Fruit fly (Drosophila melanogaster) whole organism, embryonic: ENCODE measurements around the gene RhoGAP19D.

Experiments used
- Ada2b ChIP-seq: fragments of 200-800 bp; sonication (Bioruptor generic); IDR thresholded peaks from 2 replicates; pipeline ENCODE4 v1.3.6; 2022; ENCODE audit warnings: missing biosample characterization, missing genetic modification characterization
- Adf1 ChIP-seq: fragments of 200-800 bp; sonication (Bioruptor generic); IDR thresholded peaks from 2 replicates; pipeline ENCODE4 v1.3.6; 2022; ENCODE audit warnings: missing biosample characterization, missing genetic modification characterization
- Bgb ChIP-seq: fragments of 200-800 bp; sonication (Bioruptor generic); IDR thresholded peaks from 2 replicates; pipeline ENCODE4 v1.3.6; 2022; ENCODE audit warnings: missing biosample characterization, missing genetic modification characterization; ENCODE audit not compliant: partially characterized antibody
- C15 ChIP-seq: fragments of 200-800 bp; sonication (Bioruptor generic); IDR thresholded peaks from 3 replicates; pipeline ENCODE4 v1.3.6; 2022; ENCODE audit warnings: missing biosample characterization, missing genetic modification characterization
- CG10209 ChIP-seq: fragments of 200-800 bp; sonication (Bioruptor generic); optimal IDR thresholded peaks from 3 replicates; lab custom pipeline; 2017; ENCODE audit warnings: missing biosample characterization, mild to moderate bottlenecking, missing genetic modification characterization, missing genetic modification reagents
- CG1024 ChIP-seq: fragments of 200-800 bp; sonication (Bioruptor generic); IDR thresholded peaks from 2 replicates; pipeline ENCODE4 v1.3.6; 2022; ENCODE audit warnings: missing biosample characterization, missing genetic modification characterization
- CG11085 ChIP-seq: fragments of 200-800 bp; sonication (Bioruptor generic); IDR thresholded peaks from 2 replicates; pipeline ENCODE4 v1.3.6; 2022; ENCODE audit warnings: missing biosample characterization, missing genetic modification characterization
- CG11398 ChIP-seq: fragments of 200-800 bp; sonication (Bioruptor generic); optimal IDR thresholded peaks from 2 replicates; lab custom pipeline; 2016; ENCODE audit warnings: missing biosample characterization, missing genetic modification characterization
- CG1233 ChIP-seq: fragments of 200-800 bp; sonication (Bioruptor generic); optimal IDR thresholded peaks from 4 replicates; lab custom pipeline; 2018; ENCODE audit warnings: missing biosample characterization, mild to moderate bottlenecking, missing genetic modification characterization
- CG13287 ChIP-seq: fragments of 200-800 bp; sonication (Bioruptor generic); IDR thresholded peaks from 2 replicates; pipeline ENCODE4 v1.3.6; 2022; ENCODE audit warnings: missing biosample characterization, missing genetic modification characterization; ENCODE audit not compliant: partially characterized antibody
- CG14050 ChIP-seq: fragments of 200-800 bp; sonication (Bioruptor generic); IDR thresholded peaks from 3 replicates; pipeline ENCODE4 v1.3.6; 2022; ENCODE audit warnings: missing biosample characterization, missing genetic modification characterization
- CG14441 ChIP-seq: fragments of 200-800 bp; sonication (Bioruptor generic); IDR thresholded peaks from 2 replicates; pipeline ENCODE4 v1.3.6; 2022; ENCODE audit warnings: missing biosample characterization, missing genetic modification characterization
- CG2712 ChIP-seq: fragments of 200-800 bp; optimal IDR thresholded peaks from 3 replicates; lab custom pipeline; 2019; ENCODE audit warnings: missing biosample characterization, mild to moderate bottlenecking, missing genetic modification characterization, moderate library complexity
- CG31224 ChIP-seq: fragments of 200-800 bp; sonication (Bioruptor generic); IDR thresholded peaks from 2 replicates; pipeline ENCODE4 v1.3.6; 2022; ENCODE audit warnings: missing biosample characterization, missing genetic modification characterization
- CG31365 ChIP-seq: fragments of 200-800 bp; sonication (Bioruptor generic); optimal IDR thresholded peaks from 2 replicates; lab custom pipeline; 2018; ENCODE audit warnings: missing biosample characterization, mild to moderate bottlenecking, missing genetic modification characterization
- CG3281 ChIP-seq: fragments of 200-800 bp; sonication (Bioruptor generic); optimal IDR thresholded peaks from 3 replicates; lab custom pipeline; 2017; ENCODE audit warnings: missing biosample characterization, mild to moderate bottlenecking, missing genetic modification characterization
- CG3407 ChIP-seq: fragments of 200-800 bp; sonication (Bioruptor generic); optimal IDR thresholded peaks from 2 replicates; lab custom pipeline; 2018; ENCODE audit warnings: missing biosample characterization, mild to moderate bottlenecking, missing genetic modification characterization
- CG4617 ChIP-seq: fragments of 200-800 bp; sonication (Bioruptor generic); optimal IDR thresholded peaks from 3 replicates; lab custom pipeline; 2016; ENCODE audit warnings: missing biosample characterization, missing genetic modification characterization, borderline replicate concordance
- CG4707 ChIP-seq: fragments of 200-800 bp; sonication (Bioruptor generic); optimal IDR thresholded peaks from 2 replicates; lab custom pipeline; 2018; ENCODE audit warnings: missing biosample characterization, mild to moderate bottlenecking, missing genetic modification characterization, moderate library complexity
- CG4854 ChIP-seq: fragments of 200-800 bp; sonication (Bioruptor generic); optimal IDR thresholded peaks from 2 replicates; lab custom pipeline; 2016; ENCODE audit warnings: missing biosample characterization, missing genetic modification characterization, inconsistent platforms
- CG8290 ChIP-seq, 3 experiments: fragments of 200-800 bp; sonication (Bioruptor generic); optimal IDR thresholded peaks; 2 replicates each; lab custom pipeline; 2016 to 2019; ENCODE audit warnings: missing biosample characterization in 3 of 3, missing genetic modification characterization in 3 of 3, mild to moderate bottlenecking in 2 of 3, moderate library complexity in 1 of 3
- CG8765 ChIP-seq: fragments of 200-800 bp; sonication (Bioruptor generic); IDR thresholded peaks from 2 replicates; pipeline ENCODE4 v1.3.6; 2022; ENCODE audit warnings: missing biosample characterization, missing genetic modification characterization
- Dad ChIP-seq: fragments of 200-800 bp; sonication (Bioruptor generic); optimal IDR thresholded peaks from 3 replicates; lab custom pipeline; 2016; ENCODE audit warnings: missing biosample characterization, missing genetic modification characterization
- Deaf1 ChIP-seq: fragments of 200-800 bp; optimal IDR thresholded peaks from 3 replicates; lab custom pipeline; 2019; ENCODE audit warnings: missing biosample characterization, mild to moderate bottlenecking, missing genetic modification characterization, moderate library complexity
- Doc2 ChIP-seq: fragments of 200-800 bp; sonication (Bioruptor generic); IDR thresholded peaks from 2 replicates; pipeline ENCODE4 v1.3.6; 2022; ENCODE audit warnings: missing biosample characterization, missing genetic modification characterization
- Fer1 ChIP-seq: fragments of 200-800 bp; sonication (Bioruptor generic); optimal IDR thresholded peaks from 2 replicates; lab custom pipeline; 2017; ENCODE audit warnings: missing biosample characterization, mild to moderate bottlenecking, missing genetic modification characterization
- NC2α ChIP-seq: fragments of 200-800 bp; sonication (Bioruptor generic); optimal IDR thresholded peaks from 2 replicates; lab custom pipeline; 2016; ENCODE audit warnings: missing biosample characterization, missing genetic modification characterization
- NC2β ChIP-seq: fragments of 200-800 bp; sonication (Bioruptor generic); optimal IDR thresholded peaks from 2 replicates; lab custom pipeline; 2016; ENCODE audit warnings: missing biosample characterization, missing genetic modification characterization
- Nf-YB ChIP-seq: fragments of 200-800 bp; sonication (Bioruptor generic); optimal IDR thresholded peaks from 3 replicates; lab custom pipeline; 2019; ENCODE audit warnings: missing biosample characterization, mild to moderate bottlenecking, missing genetic modification characterization, moderate library complexity
- Nf-YC ChIP-seq: fragments of 200-800 bp; optimal IDR thresholded peaks from 3 replicates; lab custom pipeline; 2019; ENCODE audit warnings: missing biosample characterization, mild to moderate bottlenecking, missing genetic modification characterization, moderate library complexity
- Taf1 ChIP-seq: fragments of 200-800 bp; sonication (Bioruptor generic); IDR thresholded peaks from 2 replicates; pipeline ENCODE4 v1.3.6; 2022; ENCODE audit warnings: missing biosample characterization, missing genetic modification characterization
- bsh ChIP-seq, 2 experiments: fragments of 200-800 bp; sonication (Bioruptor generic); optimal IDR thresholded peaks; 2 replicates each; lab custom pipeline; 2017 to 2018; ENCODE audit warnings: mild to moderate bottlenecking in 2 of 2, missing biosample characterization in 2 of 2, missing genetic modification characterization in 2 of 2, moderate library complexity in 1 of 2
- cg ChIP-seq: fragments of 200-800 bp; sonication (Bioruptor generic); optimal IDR thresholded peaks from 3 replicates; lab custom pipeline; 2019; ENCODE audit warnings: missing biosample characterization, mild to moderate bottlenecking, missing genetic modification characterization, moderate library complexity
- crol ChIP-seq: fragments of 200-800 bp; sonication (Bioruptor generic); IDR thresholded peaks from 2 replicates; pipeline ENCODE4 v1.3.6; 2022; ENCODE audit warnings: missing biosample characterization, missing genetic modification characterization
- esg ChIP-seq: fragments of 200-800 bp; sonication (Bioruptor generic); conservative IDR thresholded peaks from 2 replicates; pipeline ENCODE4 v1.3.6; 2022; ENCODE audit warnings: missing biosample characterization, missing genetic modification characterization
- ewg ChIP-seq: fragments of 200-800 bp; sonication (Bioruptor generic); optimal IDR thresholded peaks from 3 replicates; lab custom pipeline; 2017; ENCODE audit warnings: mild to moderate bottlenecking, missing biosample characterization, missing genetic modification reagents, missing genetic modification characterization
- fd102C ChIP-seq: fragments of 200-800 bp; sonication (Bioruptor generic); optimal IDR thresholded peaks from 2 replicates; lab custom pipeline; 2018; ENCODE audit warnings: missing biosample characterization, mild to moderate bottlenecking, missing genetic modification characterization, moderate library complexity
- fru ChIP-seq: fragments of >200 bp; optimal IDR thresholded peaks from 2 replicates; lab custom pipeline; 2017
- nau ChIP-seq: fragments of 200-800 bp; sonication (Bioruptor generic); optimal IDR thresholded peaks from 3 replicates; lab custom pipeline; 2017; ENCODE audit warnings: missing biosample characterization, mild to moderate bottlenecking, missing genetic modification characterization, missing genetic modification reagents
- run ChIP-seq: fragments of 200-800 bp; sonication (Bioruptor generic); optimal IDR thresholded peaks from 3 replicates; lab custom pipeline; 2018; ENCODE audit warnings: missing biosample characterization, mild to moderate bottlenecking, missing genetic modification characterization
- sr ChIP-seq: fragments of 200-800 bp; sonication (Bioruptor generic); IDR thresholded peaks from 3 replicates; pipeline ENCODE4 v1.3.6; 2022; ENCODE audit warnings: missing biosample characterization, missing genetic modification characterization
- tna ChIP-seq: fragments of 200-800 bp; sonication (Bioruptor generic); IDR thresholded peaks from 2 replicates; pipeline ENCODE4 v1.3.6; 2022; ENCODE audit warnings: missing biosample characterization, missing genetic modification characterization; ENCODE audit not compliant: partially characterized antibody
- unpg ChIP-seq: fragments of 200-800 bp; sonication (Bioruptor generic); optimal IDR thresholded peaks from 3 replicates; lab custom pipeline; 2018; ENCODE audit warnings: missing biosample characterization, mild to moderate bottlenecking, missing genetic modification characterization, moderate library complexity
- z ChIP-seq: fragments of 200-800 bp; sonication (Bioruptor generic); IDR thresholded peaks from 3 replicates; pipeline ENCODE4 v1.3.6; 2022; ENCODE audit warnings: missing biosample characterization, missing genetic modification characterization

The RhoGAP19D gene

dm6 chrX:20510540-20510939, at the start of gene RhoGAP19D (continued):
- peak; percentile 34 for TF ChIP-seq NC2β (GFP tag; lab: Kevin White, UChicago)
- TF ChIP-seq Ada2b (GFP tag; lab: Robert Waterston, UW), result peak; percentile 36; the same call in 1 of the 2 replicates
- TF ChIP-seq CG3281 (GFP tag; lab: Kevin White, UChicago), result no peak
- peak; percentile 27 for TF ChIP-seq CG4617 (GFP tag; lab: Kevin White, UChicago)
- no peak for TF ChIP-seq CG31365 (tag; lab: Kevin White, UChicago)
- TF ChIP-seq tna (GFP tag; lab: Robert Waterston, UW), result peak; percentile 93
- peak; percentile 41 for TF ChIP-seq CG11398 (GFP tag; lab: Kevin White, UChicago)
- no peak for TF ChIP-seq fru (lab: Kevin White, UChicago)
- no peak for TF ChIP-seq CG3407 (GFP tag; lab: Kevin White, UChicago)
- no peak for TF ChIP-seq CG4707 (GFP tag; lab: Kevin White, UChicago)
- TF ChIP-seq z (GFP tag; lab: Robert Waterston, UW), result no peak
- TF ChIP-seq fd102C (GFP tag; lab: Kevin White, UChicago), result no peak
- peak; percentile 57 for TF ChIP-seq Fer1 (GFP tag; lab: Kevin White, UChicago)
- 0 out of 2 replicates have a peak, but pooled peaks have one; percentile 21 for TF ChIP-seq CG31224 (GFP tag; lab: Robert Waterston, UW)
- peak; percentile 29 for TF ChIP-seq CG10209 (GFP tag; lab: Kevin White, UChicago)
- no peak for TF ChIP-seq run (tag; lab: Kevin White, UChicago)
- no peak for TF ChIP-seq bsh (GFP tag; optimal IDR thresholded peaks at IDR 0.05; lab: Kevin White, UChicago)
- peak; percentile 73 for TF ChIP-seq CG11085
- peak; percentile 19 for TF ChIP-seq CG1233 (GFP tag; lab: Kevin White, UChicago)
- TF ChIP-seq nau (GFP tag; lab: Kevin White, UChicago), result no peak
- TF ChIP-seq Doc2 (GFP tag; lab: Robert Waterston, UW), result no peak
- TF ChIP-seq sr (GFP tag; lab: Robert Waterston, UW), result no peak
- TF ChIP-seq CG1024, result no peak
- peak; percentile 41 for TF ChIP-seq unpg (GFP tag; lab: Kevin White, UChicago)
- no peak for TF ChIP-seq C15 (GFP tag; lab: Robert Waterston, UW)

dm6 chrX:20559582-20559981, 49.1 kb upstream of the RhoGAP19D start:
- no peak for TF ChIP-seq esg
- no peak for TF ChIP-seq CG2712
- TF ChIP-seq CG8765 (GFP tag; lab: Robert Waterston, UW), result no peak
- peak; percentile 52; the same call in 1 of the 2 replicates for TF ChIP-seq Adf1 (GFP tag; lab: Robert Waterston, UW)
- no peak for TF ChIP-seq CG8290 (GFP tag; optimal IDR thresholded peaks at IDR 0.05; lab: Kevin White, UChicago)
- no peak for TF ChIP-seq CG8290 (tag; optimal IDR thresholded peaks at IDR 0.05; lab: Kevin White, UChicago)
- TF ChIP-seq Dad, result no peak
- TF ChIP-seq CG14441 (GFP tag; lab: Robert Waterston, UW), result no peak
- TF ChIP-seq ewg (GFP tag; lab: Kevin White, UChicago), result peak; percentile 45
- peak; percentile 13 for TF ChIP-seq cg (GFP tag; lab: Kevin White, UChicago)
- TF ChIP-seq Nf-YB (GFP tag; lab: Kevin White, UChicago), result peak; percentile 87
- no peak for TF ChIP-seq CG14050 (GFP tag; lab: Robert Waterston, UW)
- peak; percentile 78 for TF ChIP-seq crol (GFP tag; lab: Robert Waterston, UW)
- no peak for TF ChIP-seq CG4854
- TF ChIP-seq Nf-YC (tag; lab: Kevin White, UChicago), result peak; percentile 86
- TF ChIP-seq Taf1 (GFP tag; lab: Robert Waterston, UW), result no peak
- no peak for TF ChIP-seq CG13287 (GFP tag; lab: Robert Waterston, UW)
- peak; percentile 22; the same call in 1 of the 2 replicates for TF ChIP-seq Bgb (GFP tag; lab: Robert Waterston, UW)
- peak; percentile 49 for TF ChIP-seq Deaf1
- TF ChIP-seq NC2α (GFP tag; lab: Kevin White, UChicago), result no peak
- peak; percentile 95 for TF ChIP-seq z (GFP tag; lab: Robert Waterston, UW)
- TF ChIP-seq, all 482 proteins: peak for 9
